Worm (Caenorhabditis elegans) whole organism, young adult: ENCODE measurements around the gene F59B10.2.

Source experiments
- B0019.2 ChIP-seq: fragments of 200-800 bp; sonication (Bioruptor generic); conservative IDR thresholded peaks from 2 replicates; pipeline ENCODE4 v1.3.6; 2022; ENCODE audit warnings: missing genetic modification reagents, missing genetic modification characterization, missing compliant biosample characterization
- B0261.1 ChIP-seq: sonication (generic microtip); optimal IDR thresholded peaks from 2 replicates; lab custom pipeline; 2016; ENCODE audit warnings: mild to moderate bottlenecking, missing genetic modification characterization, moderate library complexity, missing compliant biosample characterization
- B0336.3 ChIP-seq: fragments of 200-800 bp; sonication (Bioruptor generic); IDR thresholded peaks from 2 replicates; pipeline ENCODE4 v1.3.6; 2022; ENCODE audit warnings: missing genetic modification characterization, missing compliant biosample characterization
- C17E4.6 ChIP-seq: fragments of 200-800 bp; sonication (Bioruptor generic); IDR thresholded peaks from 2 replicates; pipeline ENCODE4 v1.3.6; 2022; ENCODE audit warnings: missing genetic modification reagents, missing genetic modification characterization, missing compliant biosample characterization
- F23B12.7 ChIP-seq: sonication (generic microtip); optimal IDR thresholded peaks from 2 replicates; lab custom pipeline; 2017; ENCODE audit warnings: missing genetic modification characterization, mild to moderate bottlenecking, missing compliant biosample characterization, antibody characterized with exemption, moderate library complexity; ENCODE audit not compliant: insufficient read depth
- F52B5.7 ChIP-seq: sonication (generic microtip); optimal IDR thresholded peaks from 2 replicates; lab custom pipeline; 2016; ENCODE audit warnings: mild to moderate bottlenecking, missing genetic modification characterization, missing compliant biosample characterization
- F57A8.1 ChIP-seq: fragments of 200-800 bp; sonication (Bioruptor generic); optimal IDR thresholded peaks from 2 replicates; lab custom pipeline; 2018; ENCODE audit warnings: mild to moderate bottlenecking, missing genetic modification characterization, moderate library complexity, missing compliant biosample characterization
- Y53G8AR.9 ChIP-seq: fragments of 200-800 bp; sonication (Bioruptor generic); conservative IDR thresholded peaks from 2 replicates; pipeline ENCODE4 v1.3.6; 2022; ENCODE audit warnings: missing genetic modification reagents, missing genetic modification characterization, missing compliant biosample characterization
- akir-1 ChIP-seq: fragments of 200-800 bp; sonication (Bioruptor generic); optimal IDR thresholded peaks from 2 replicates; lab custom pipeline; 2018; ENCODE audit warnings: mild to moderate bottlenecking, missing genetic modification characterization, moderate library complexity, missing compliant biosample characterization
- aptf-2 ChIP-seq: fragments of 200-800 bp; sonication (Bioruptor generic); conservative IDR thresholded peaks from 2 replicates; pipeline ENCODE4 v1.3.6; 2022; ENCODE audit warnings: missing genetic modification reagents, missing genetic modification characterization, missing compliant biosample characterization
- aptf-3 ChIP-seq: fragments of 200-800 bp; sonication (Bioruptor generic); IDR thresholded peaks from 2 replicates; pipeline ENCODE4 v1.3.6; 2022; ENCODE audit warnings: missing genetic modification characterization, missing compliant biosample characterization
- attf-3 ChIP-seq: fragments of 200-800 bp; sonication (Bioruptor generic); conservative IDR thresholded peaks from 2 replicates; pipeline ENCODE4 v1.3.6; 2022; ENCODE audit warnings: missing genetic modification reagents, missing genetic modification characterization, missing compliant biosample characterization
- attf-5 ChIP-seq: fragments of 200-800 bp; sonication (Bioruptor generic); optimal IDR thresholded peaks from 2 replicates; lab custom pipeline; 2018; ENCODE audit warnings: mild to moderate bottlenecking, missing genetic modification characterization, missing compliant biosample characterization
- attf-6 ChIP-seq: fragments of 200-800 bp; sonication (Bioruptor generic); IDR thresholded peaks from 2 replicates; pipeline ENCODE4 v1.3.6; 2022; ENCODE audit warnings: missing genetic modification reagents, missing genetic modification characterization, missing compliant biosample characterization
- ccch-3 ChIP-seq: fragments of 200-800 bp; sonication (Bioruptor generic); optimal IDR thresholded peaks from 2 replicates; lab custom pipeline; 2018; ENCODE audit warnings: mild to moderate bottlenecking, missing genetic modification characterization, missing compliant biosample characterization
- cebp-1 ChIP-seq, 2 experiments: fragments of 200-800 bp in 1 of 2; sonication (Bioruptor generic) in 1 of 2; sonication (generic microtip) in 1 of 2; IDR thresholded peaks in 1 of 2; optimal IDR thresholded peaks in 1 of 2; 2 replicates each; pipeline versions ENCODE4 v1.3.6 to Lab custom; 2017 to 2022; ENCODE audit warnings: missing compliant biosample characterization in 2 of 2, missing genetic modification characterization in 2 of 2, mild to moderate bottlenecking in 1 of 2, missing genetic modification reagents in 1 of 2, moderate library complexity in 1 of 2
- ceh-27 ChIP-seq: fragments of 200-800 bp; sonication (Bioruptor generic); optimal IDR thresholded peaks from 2 replicates; lab custom pipeline; 2018; ENCODE audit warnings: mild to moderate bottlenecking, missing genetic modification characterization, moderate library complexity, missing compliant biosample characterization
- die-1 ChIP-seq: sonication (generic microtip); optimal IDR thresholded peaks from 2 replicates; lab custom pipeline; 2016; ENCODE audit warnings: missing genotype, mild to moderate bottlenecking, missing genetic modification characterization, missing compliant biosample characterization
- efl-1 ChIP-seq: fragments of 150-350 bp; optimal IDR thresholded peaks from 2 replicates; lab custom pipeline; 2014; ENCODE audit warnings: missing biosample characterization, missing genetic modification reagents, missing genetic modification characterization
- egl-44 ChIP-seq: fragments of 200-800 bp; sonication (Bioruptor generic); IDR thresholded peaks from 2 replicates; pipeline ENCODE4 v1.3.6; 2022; ENCODE audit warnings: missing genetic modification reagents, missing genetic modification characterization, missing compliant biosample characterization
- fkh-3 ChIP-seq: sonication (generic microtip); optimal IDR thresholded peaks from 2 replicates; lab custom pipeline; 2016; ENCODE audit warnings: mild to moderate bottlenecking, missing genetic modification characterization, missing compliant biosample characterization
- him-1 ChIP-seq: sonication (generic microtip); optimal IDR thresholded peaks from 2 replicates; lab custom pipeline; 2016; ENCODE audit warnings: missing genotype, missing genetic modification reagents, missing genetic modification characterization, missing compliant biosample characterization
- hrde-1 ChIP-seq: sonication (generic microtip); optimal IDR thresholded peaks from 2 replicates; lab custom pipeline; 2016; ENCODE audit warnings: missing genetic modification characterization, mild to moderate bottlenecking, missing compliant biosample characterization, moderate library complexity, missing genotype, missing genetic modification reagents, borderline replicate concordance
- lag-1 ChIP-seq: fragments of 200-800 bp; sonication (Bioruptor generic); IDR thresholded peaks from 2 replicates; pipeline ENCODE4 v1.3.6; 2022; ENCODE audit warnings: missing genetic modification reagents, missing genetic modification characterization, missing compliant biosample characterization
- let-607 ChIP-seq, 2 experiments: fragments of 200-800 bp in 1 of 2; sonication (Bioruptor generic) in 1 of 2; sonication (generic microtip) in 1 of 2; optimal IDR thresholded peaks; 2 replicates each; lab custom pipeline; 2016 to 2018; ENCODE audit warnings: mild to moderate bottlenecking in 2 of 2, missing compliant biosample characterization in 2 of 2, missing genetic modification characterization in 2 of 2, moderate library complexity in 2 of 2, missing genotype in 1 of 2
- lin-35 ChIP-seq, 3 experiments: fragments of 150-350 bp in 2 of 3; sonication (generic microtip) in 1 of 3; optimal IDR thresholded peaks; 2 replicates each; lab custom pipeline; 2014 to 2018; ENCODE audit warnings: missing biosample characterization in 3 of 3, missing genetic modification characterization in 3 of 3, missing genetic modification reagents in 3 of 3
- mel-28 ChIP-seq: sonication (generic microtip); optimal IDR thresholded peaks from 2 replicates; lab custom pipeline; 2016; ENCODE audit warnings: borderline replicate concordance, mild to moderate bottlenecking, missing genetic modification characterization, missing compliant biosample characterization
- nfya-1 ChIP-seq: sonication (generic microtip); optimal IDR thresholded peaks from 2 replicates; lab custom pipeline; 2017; ENCODE audit warnings: antibody characterized with exemption, missing compliant biosample characterization, missing genetic modification characterization, borderline replicate concordance; ENCODE audit not compliant: insufficient read depth
- nhr-120 ChIP-seq: fragments of 200-800 bp; sonication (Bioruptor generic); IDR thresholded peaks from 2 replicates; pipeline ENCODE4 v1.3.6; 2022; ENCODE audit warnings: missing genetic modification characterization, missing compliant biosample characterization
- nhr-27 ChIP-seq: fragments of 200-800 bp; sonication (Bioruptor generic); optimal IDR thresholded peaks from 2 replicates; lab custom pipeline; 2018; ENCODE audit warnings: mild to moderate bottlenecking, missing genetic modification characterization, moderate library complexity, missing compliant biosample characterization
- nhr-80 ChIP-seq: sonication (generic microtip); optimal IDR thresholded peaks from 2 replicates; lab custom pipeline; 2016; ENCODE audit warnings: missing genetic modification characterization, missing compliant biosample characterization
- repo-1 ChIP-seq: sonication (generic microtip); optimal IDR thresholded peaks from 2 replicates; lab custom pipeline; 2017; ENCODE audit warnings: mild to moderate bottlenecking, missing genetic modification characterization, missing compliant biosample characterization
- snpc-1.1 ChIP-seq: sonication (generic microtip); optimal IDR thresholded peaks from 2 replicates; lab custom pipeline; 2017; ENCODE audit warnings: missing genetic modification characterization, mild to moderate bottlenecking, missing compliant biosample characterization, antibody characterized with exemption, moderate library complexity, missing genotype, missing genetic modification reagents; ENCODE audit not compliant: insufficient read depth
- tbx-9 ChIP-seq: sonication (generic microtip); optimal IDR thresholded peaks from 2 replicates; lab custom pipeline; 2016; ENCODE audit warnings: borderline replicate concordance, missing genetic modification characterization, inconsistent platforms, missing compliant biosample characterization
- ztf-25 ChIP-seq: fragments of 200-800 bp; sonication (Bioruptor generic); IDR thresholded peaks from 2 replicates; pipeline ENCODE4 v1.3.6; 2022; ENCODE audit warnings: missing genetic modification reagents, missing genetic modification characterization, missing compliant biosample characterization

The F59B10.2 gene

ce11 chrII:10485640-10486039, 24.0 kb downstream of the F59B10.2 start:
- no peak for TF ChIP-seq efl-1
- peak; percentile 18 for TF ChIP-seq nhr-80 (tag; lab: Kevin White, UChicago)

ce11 chrII:10483860-10484259, 25.8 kb downstream of the F59B10.2 start:
- TF ChIP-seq nhr-27 (tag; lab: Kevin White, UChicago) = no peak
- TF ChIP-seq him-1 (tag; lab: Kevin White, UChicago) = no peak
- no peak for TF ChIP-seq repo-1
- TF ChIP-seq ceh-27 = no peak
- no peak for TF ChIP-seq die-1 (tag; lab: Kevin White, UChicago)
- no peak for TF ChIP-seq snpc-1.1 (tag; lab: Kevin White, UChicago)
- no peak for TF ChIP-seq attf-5 (GFP tag; lab: Kevin White, UChicago)
- no peak for TF ChIP-seq nhr-120
- no peak for TF ChIP-seq attf-6 (GFP tag; lab: Robert Waterston, UW)
- TF ChIP-seq B0261.1 = no peak
- no peak for TF ChIP-seq F23B12.7 (tag; lab: Kevin White, UChicago)
- TF ChIP-seq lin-35 (GFP tag; optimal IDR thresholded peaks at IDR 0.05; lab: Kevin White, UChicago) = no peak
- TF ChIP-seq ccch-3 (GFP tag; lab: Kevin White, UChicago) = no peak
- TF ChIP-seq Y53G8AR.9 (GFP tag; lab: Robert Waterston, UW) = no peak
- TF ChIP-seq F52B5.7 (tag; lab: Kevin White, UChicago) = no peak
- no peak for TF ChIP-seq aptf-3 (GFP tag; lab: Robert Waterston, UW)
- TF ChIP-seq let-607 (tag; optimal IDR thresholded peaks at IDR 0.05; lab: Kevin White, UChicago) = no peak
- TF ChIP-seq lag-1 (GFP tag; lab: Robert Waterston, UW) = no peak
- TF ChIP-seq C17E4.6 (GFP tag; lab: Robert Waterston, UW) = no peak
- no peak for TF ChIP-seq mel-28 (tag; lab: Kevin White, UChicago)

- TF ChIP-seq B0019.2 (GFP tag; lab: Robert Waterston, UW) = no peak
- TF ChIP-seq nhr-80 (tag; lab: Kevin White, UChicago) = peak; percentile 10
- TF ChIP-seq C17E4.6 (GFP tag; lab: Robert Waterston, UW) = no peak
Observed at ce11 chrII:10482899-10483298, 26.7 kb downstream of the F59B10.2 start.

- TF ChIP-seq cebp-1 (GFP tag; IDR thresholded peaks at IDR 0.05; lab: Robert Waterston, UW) (0 out of 2 replicates have a peak, but pooled peaks have one; percentile 49), cebp-1 (tag; optimal IDR thresholded peaks at IDR 0.05; lab: Kevin White, UChicago) (no peak), nhr-80 (tag; lab: Kevin White, UChicago) (peak; percentile 6), egl-44 (GFP tag; lab: Robert Waterston, UW) (no peak), nfya-1 (tag; lab: Kevin White, UChicago) (no peak)
Observed at ce11 chrII:10481824-10482556, 27.7 kb downstream of the F59B10.2 start, which contains the start of the genes clec-60 and ZK666.11. clec-60 (minus strand) TSS chrII:10481874. ZK666.11 (plus strand) TSS chrII:10482522.

- TF ChIP-seq aptf-2 (no peak), him-1 (tag; lab: Kevin White, UChicago) (no peak), tbx-9 (tag; lab: Kevin White, UChicago) (no peak), B0336.3 (no peak), lag-1 (GFP tag; lab: Robert Waterston, UW) (no peak), F57A8.1 (GFP tag; lab: Kevin White, UChicago) (no peak), attf-3 (no peak), hrde-1 (tag; lab: Kevin White, UChicago) (no peak), ztf-25 (no peak), F23B12.7 (tag; lab: Kevin White, UChicago) (no peak), cebp-1 (GFP tag; IDR thresholded peaks at IDR 0.05; lab: Robert Waterston, UW) (no peak), cebp-1 (tag; optimal IDR thresholded peaks at IDR 0.05; lab: Kevin White, UChicago) (no peak), fkh-3 (no peak), akir-1 (GFP tag; lab: Kevin White, UChicago) (no peak)
- TF ChIP-seq, all 124 proteins: peak for 0
Observed at ce11 chrII:10480043-10480442, 29.6 kb downstream of the F59B10.2 start.
